Fruit fly (Drosophila melanogaster): ENCODE data around the gene ss.

dm6 chr3R:16442937-16443336 lies 39.4 kb upstream of the ss start, which contains the start of the genes Ttc1 and CG14882:
- no peak for TF ChIP-seq ttk (optimal IDR thresholded peaks at IDR 0.05)
- TF ChIP-seq Sin3A (optimal IDR thresholded peaks at IDR 0.05) = no peak
- no peak for TF ChIP-seq h (optimal IDR thresholded peaks at IDR 0.05)
- TF ChIP-seq insv (optimal IDR thresholded peaks at IDR 0.05) = no peak
- no peak for TF ChIP-seq psq (optimal IDR thresholded peaks at IDR 0.05)
